Fruit fly (Drosophila melanogaster) whole organism, embryonic: ENCODE measurements around the gene CG31752.

Experiments used
- Atf3 ChIP-seq: fragments of 200-800 bp; sonication (Bioruptor generic); optimal IDR thresholded peaks from 3 replicates; lab custom pipeline; 2016; ENCODE audit warnings: missing biosample characterization, missing genetic modification characterization
- CG10147 ChIP-seq: fragments of 200-800 bp; sonication (Bioruptor generic); optimal IDR thresholded peaks from 2 replicates; lab custom pipeline; 2019; ENCODE audit warnings: missing biosample characterization, mild to moderate bottlenecking, missing genetic modification characterization, moderate library complexity
- CG10462 ChIP-seq: fragments of 200-800 bp; sonication (Bioruptor generic); optimal IDR thresholded peaks from 2 replicates; lab custom pipeline; 2016; ENCODE audit warnings: missing biosample characterization, missing genetic modification characterization
- CG10565 ChIP-seq: fragments of 200-800 bp; sonication (Bioruptor generic); optimal IDR thresholded peaks from 3 replicates; lab custom pipeline; 2016; ENCODE audit warnings: missing biosample characterization, mild to moderate bottlenecking, missing genetic modification characterization
- CG11504 ChIP-seq: fragments of 200-800 bp; sonication (Bioruptor generic); optimal IDR thresholded peaks from 3 replicates; lab custom pipeline; 2019; ENCODE audit warnings: missing biosample characterization, mild to moderate bottlenecking, missing genetic modification characterization, moderate library complexity
- CG12744 ChIP-seq: fragments of 200-800 bp; sonication (Bioruptor generic); optimal IDR thresholded peaks from 2 replicates; lab custom pipeline; 2016; ENCODE audit warnings: missing biosample characterization, missing genetic modification characterization
- CG13424 ChIP-seq: fragments of 200-800 bp; sonication (Bioruptor generic); optimal IDR thresholded peaks from 2 replicates; lab custom pipeline; 2019; ENCODE audit warnings: missing biosample characterization, mild to moderate bottlenecking, missing genetic modification characterization, moderate library complexity
- CG17912 ChIP-seq: fragments of 200-800 bp; sonication (Bioruptor generic); optimal IDR thresholded peaks from 2 replicates; lab custom pipeline; 2018; ENCODE audit warnings: missing biosample characterization, mild to moderate bottlenecking, missing genetic modification characterization
- CG2202 ChIP-seq: fragments of 200-800 bp; sonication (Bioruptor generic); optimal IDR thresholded peaks from 2 replicates; lab custom pipeline; 2018; ENCODE audit warnings: missing biosample characterization, mild to moderate bottlenecking, missing genetic modification characterization
- CG31441 ChIP-seq: fragments of 200-800 bp; sonication (Bioruptor generic); IDR thresholded peaks from 2 replicates; pipeline ENCODE4 v1.3.6; 2022; ENCODE audit warnings: missing biosample characterization, missing genetic modification characterization
- CG3847 ChIP-seq: fragments of 200-800 bp; sonication (Bioruptor generic); IDR thresholded peaks from 2 replicates; pipeline ENCODE4 v1.3.6; 2022; ENCODE audit warnings: missing biosample characterization, missing genetic modification characterization
- CG4404 ChIP-seq: fragments of 200-800 bp; sonication (Bioruptor generic); IDR thresholded peaks from 2 replicates; pipeline ENCODE4 v1.3.6; 2022; ENCODE audit warnings: missing biosample characterization, missing genetic modification characterization
- CG8290 ChIP-seq, 3 experiments: fragments of 200-800 bp; sonication (Bioruptor generic); optimal IDR thresholded peaks; 2 replicates each; lab custom pipeline; 2016 to 2019; ENCODE audit warnings: missing biosample characterization in 3 of 3, missing genetic modification characterization in 3 of 3, mild to moderate bottlenecking in 2 of 3, moderate library complexity in 1 of 3
- CG8478 ChIP-seq: fragments of >200 bp; optimal IDR thresholded peaks from 2 replicates; lab custom pipeline; 2018
- CG9876 ChIP-seq: fragments of 200-800 bp; sonication (Bioruptor generic); optimal IDR thresholded peaks from 2 replicates; lab custom pipeline; 2016; ENCODE audit warnings: missing biosample characterization, missing genetic modification characterization
- CTCF ChIP-seq: fragments of 200-800 bp; sonication (Bioruptor generic); optimal IDR thresholded peaks from 2 replicates; lab custom pipeline; 2017; ENCODE audit warnings: missing biosample characterization, mild to moderate bottlenecking, missing genetic modification characterization, moderate library complexity
- Dek ChIP-seq: fragments of 200-800 bp; sonication (Bioruptor generic); optimal IDR thresholded peaks from 3 replicates; lab custom pipeline; 2019; ENCODE audit warnings: missing biosample characterization, mild to moderate bottlenecking, missing genetic modification characterization, moderate library complexity
- ERR ChIP-seq: fragments of 200-800 bp; sonication (Bioruptor generic); optimal IDR thresholded peaks from 2 replicates; lab custom pipeline; 2016; ENCODE audit warnings: missing biosample characterization, missing genetic modification characterization
- Elba2 ChIP-seq: fragments of 200-800 bp; sonication (Bioruptor generic); optimal IDR thresholded peaks from 3 replicates; lab custom pipeline; 2016; ENCODE audit warnings: missing biosample characterization, missing genetic modification characterization
- Ets97D ChIP-seq: fragments of 200-800 bp; sonication (Bioruptor generic); optimal IDR thresholded peaks from 3 replicates; lab custom pipeline; 2016; ENCODE audit warnings: missing biosample characterization, missing genetic modification characterization
- HLH3B ChIP-seq: fragments of 200-800 bp; sonication (Bioruptor generic); IDR thresholded peaks from 2 replicates; pipeline ENCODE4 v1.3.6; 2022; ENCODE audit warnings: missing biosample characterization, missing genetic modification characterization
- Hey ChIP-seq: fragments of 200-800 bp; sonication (Bioruptor generic); optimal IDR thresholded peaks from 3 replicates; lab custom pipeline; 2018; ENCODE audit warnings: missing biosample characterization, mild to moderate bottlenecking, missing genetic modification characterization
- Mrtf ChIP-seq: fragments of 200-800 bp; sonication (Bioruptor generic); IDR thresholded peaks from 3 replicates; pipeline ENCODE4 v1.3.6; 2022; ENCODE audit warnings: missing biosample characterization, missing genetic modification characterization
- NC2α ChIP-seq: fragments of 200-800 bp; sonication (Bioruptor generic); optimal IDR thresholded peaks from 2 replicates; lab custom pipeline; 2016; ENCODE audit warnings: missing biosample characterization, missing genetic modification characterization
- NC2β ChIP-seq: fragments of 200-800 bp; sonication (Bioruptor generic); optimal IDR thresholded peaks from 2 replicates; lab custom pipeline; 2016; ENCODE audit warnings: missing biosample characterization, missing genetic modification characterization
- Oli ChIP-seq: fragments of 200-800 bp; sonication (Bioruptor generic); optimal IDR thresholded peaks from 2 replicates; lab custom pipeline; 2018; ENCODE audit warnings: missing biosample characterization, mild to moderate bottlenecking, missing genetic modification characterization, moderate library complexity
- Ptx1 ChIP-seq: fragments of 200-800 bp; sonication (Bioruptor generic); IDR thresholded peaks from 2 replicates; pipeline ENCODE4 v1.3.6; 2022; ENCODE audit warnings: missing biosample characterization, missing genetic modification characterization
- abd-A ChIP-seq: fragments of 200-800 bp; sonication (Bioruptor generic); optimal IDR thresholded peaks from 3 replicates; lab custom pipeline; 2019; ENCODE audit warnings: missing biosample characterization, mild to moderate bottlenecking, missing genetic modification characterization, moderate library complexity
- ac ChIP-seq: fragments of 200-800 bp; sonication (Bioruptor generic); optimal IDR thresholded peaks from 3 replicates; lab custom pipeline; 2017; ENCODE audit warnings: missing biosample characterization, mild to moderate bottlenecking, missing genetic modification characterization
- ap ChIP-seq: fragments of 200-800 bp; sonication (Bioruptor generic); IDR thresholded peaks from 2 replicates; pipeline ENCODE4 v1.3.6; 2022; ENCODE audit warnings: missing biosample characterization, missing genetic modification characterization
- caup ChIP-seq: fragments of 200-800 bp; sonication (Bioruptor generic); optimal IDR thresholded peaks from 3 replicates; lab custom pipeline; 2017; ENCODE audit warnings: missing biosample characterization, mild to moderate bottlenecking, missing genetic modification characterization, moderate library complexity; ENCODE audit not compliant: severe bottlenecking
- crol ChIP-seq: fragments of 200-800 bp; sonication (Bioruptor generic); IDR thresholded peaks from 2 replicates; pipeline ENCODE4 v1.3.6; 2022; ENCODE audit warnings: missing biosample characterization, missing genetic modification characterization
- dati ChIP-seq: fragments of 200-800 bp; sonication (Bioruptor generic); IDR thresholded peaks from 2 replicates; pipeline ENCODE4 v1.3.6; 2022; ENCODE audit warnings: missing biosample characterization, missing genetic modification characterization
- dmrt99B ChIP-seq: fragments of 200-800 bp; sonication (Bioruptor generic); optimal IDR thresholded peaks from 2 replicates; lab custom pipeline; 2018; ENCODE audit warnings: missing biosample characterization, mild to moderate bottlenecking, missing genetic modification characterization, moderate library complexity
- ems ChIP-seq: fragments of 200-800 bp; sonication (Bioruptor generic); optimal IDR thresholded peaks from 3 replicates; lab custom pipeline; 2016; ENCODE audit warnings: missing biosample characterization, missing genetic modification characterization
- fd64A ChIP-seq: fragments of 200-800 bp; sonication (Bioruptor generic); optimal IDR thresholded peaks from 3 replicates; lab custom pipeline; 2018; ENCODE audit warnings: missing biosample characterization, mild to moderate bottlenecking, missing genetic modification characterization
- fd96Cb ChIP-seq: fragments of 200-800 bp; sonication (Bioruptor generic); optimal IDR thresholded peaks from 2 replicates; lab custom pipeline; 2018; ENCODE audit warnings: missing biosample characterization, mild to moderate bottlenecking, missing genetic modification characterization, moderate library complexity
- fu2 ChIP-seq: fragments of 200-800 bp; sonication (Bioruptor generic); optimal IDR thresholded peaks from 2 replicates; lab custom pipeline; 2016; ENCODE audit warnings: missing biosample characterization, missing genetic modification characterization
- gem ChIP-seq: fragments of 200-800 bp; sonication (Bioruptor generic); optimal IDR thresholded peaks from 2 replicates; lab custom pipeline; 2019; ENCODE audit warnings: missing biosample characterization, mild to moderate bottlenecking, missing genetic modification characterization, moderate library complexity
- gfzf ChIP-seq: fragments of 200-800 bp; sonication (Bioruptor generic); optimal IDR thresholded peaks from 2 replicates; lab custom pipeline; 2016; ENCODE audit warnings: missing biosample characterization, mild to moderate bottlenecking, missing genetic modification characterization, moderate library complexity
- gsb-n ChIP-seq: fragments of 200-800 bp; sonication (Bioruptor generic); optimal IDR thresholded peaks from 3 replicates; lab custom pipeline; 2018; ENCODE audit warnings: missing biosample characterization, mild to moderate bottlenecking, missing genetic modification characterization
- h ChIP-seq: fragments of >200 bp; optimal IDR thresholded peaks from 2 replicates; lab custom pipeline; 2017
- hbn ChIP-seq: fragments of 200-800 bp; sonication (Bioruptor generic); IDR thresholded peaks from 2 replicates; pipeline ENCODE4 v1.3.6; 2022; ENCODE audit warnings: missing biosample characterization, missing genetic modification characterization; ENCODE audit not compliant: partially characterized antibody
- maf-S ChIP-seq: fragments of 200-800 bp; sonication (Bioruptor generic); optimal IDR thresholded peaks from 2 replicates; lab custom pipeline; 2016; ENCODE audit warnings: missing biosample characterization, missing genetic modification characterization
- row ChIP-seq: fragments of 200-800 bp; sonication (Bioruptor generic); IDR thresholded peaks from 3 replicates; pipeline ENCODE4 v1.3.6; 2022; ENCODE audit warnings: missing biosample characterization, missing genetic modification characterization
- slbo ChIP-seq: fragments of 200-800 bp; sonication (Bioruptor generic); IDR thresholded peaks from 2 replicates; pipeline ENCODE4 v1.3.6; 2022; ENCODE audit warnings: missing biosample characterization, missing genetic modification characterization
- sna ChIP-seq: fragments of 200-800 bp; sonication (Bioruptor generic); IDR thresholded peaks from 2 replicates; pipeline ENCODE4 v1.3.6; 2022; ENCODE audit warnings: missing biosample characterization, missing genetic modification characterization; ENCODE audit not compliant: partially characterized antibody
- tin ChIP-seq: fragments of 200-800 bp; sonication (Bioruptor generic); optimal IDR thresholded peaks from 3 replicates; lab custom pipeline; 2016; ENCODE audit warnings: missing biosample characterization, missing genetic modification characterization
- zfh2 ChIP-seq: fragments of 200-800 bp; sonication (Bioruptor generic); optimal IDR thresholded peaks from 2 replicates; lab custom pipeline; 2016; ENCODE audit warnings: missing biosample characterization, missing genetic modification characterization

The CG31752 gene

DNA sequence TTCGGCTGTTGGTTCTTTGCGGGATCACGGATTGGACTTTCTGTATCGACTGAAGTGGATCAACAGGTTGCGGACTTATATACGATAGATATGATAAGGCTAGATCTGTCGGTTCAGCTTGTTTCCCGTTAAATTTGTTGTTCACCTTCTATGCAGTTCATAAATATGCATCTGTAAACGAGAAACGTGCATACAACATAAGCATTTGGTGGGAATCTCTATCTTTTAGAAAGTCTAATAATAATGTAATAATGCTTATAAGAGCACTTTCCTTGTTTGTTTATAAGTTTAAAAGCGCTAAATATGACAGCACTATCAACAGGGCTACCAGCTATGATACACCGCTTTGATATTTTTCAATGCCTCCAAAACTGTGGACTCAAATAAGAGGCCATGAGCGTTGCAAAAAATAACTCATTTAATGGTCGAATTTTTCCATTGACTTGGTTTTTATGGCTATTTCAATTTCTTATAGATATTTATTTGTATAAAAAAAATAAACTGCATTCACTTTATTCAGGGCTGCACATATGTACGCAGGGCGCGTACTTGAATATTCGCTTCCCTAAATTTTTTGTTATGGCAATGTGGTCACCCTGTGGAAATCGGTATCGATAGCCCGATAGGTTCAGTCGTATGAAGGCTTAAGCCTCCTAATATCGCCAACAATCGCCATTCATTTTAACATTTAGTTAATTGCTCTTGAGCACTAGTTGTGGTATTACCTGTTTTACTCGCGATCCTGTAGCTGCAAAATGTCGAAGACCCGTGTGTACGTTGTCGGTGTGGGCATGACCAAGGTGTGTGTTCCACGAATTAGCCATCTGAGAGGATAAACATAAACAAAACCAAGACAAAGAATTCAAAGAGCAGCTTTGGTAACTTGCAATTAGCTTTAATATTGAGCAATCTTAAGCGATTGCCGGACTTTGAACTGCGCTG, 10.3 kb downstream of the CG31752 start, which contains the start of the genes CG17597 and ScpX (continued):
- TF ChIP-seq CG11504 (peak; percentile 75), ems (GFP tag; lab: Kevin White, UChicago) (peak; percentile 71), ap (0 out of 2 replicates have a peak, but pooled peaks have one; percentile 19), CG13424 (peak; percentile 67), CG10147 (peak; percentile 60), dmrt99B (tag; lab: Kevin White, UChicago) (peak; percentile 50), slbo (GFP tag; lab: Robert Waterston, UW) (peak; percentile 67), Ptx1 (GFP tag; lab: Robert Waterston, UW) (peak; percentile 71), CG8478 (lab: Kevin White, UChicago) (no peak), dati (GFP tag; lab: Robert Waterston, UW) (no peak), CG10462 (peak; percentile 23), CTCF (peak; percentile 11), Dek (tag; lab: Kevin White, UChicago) (peak; percentile 47), gem (tag; lab: Kevin White, UChicago) (peak; percentile 79), fu2 (peak; percentile 41), NC2α (peak; percentile 56), CG4404 (GFP tag; lab: Robert Waterston, UW) (peak; percentile 35; the same call in 1 of the 2 replicates), HLH3B (GFP tag; lab: Robert Waterston, UW) (peak; percentile 19; the same call in 1 of the 2 replicates), hbn (GFP tag; lab: Robert Waterston, UW) (peak; percentile 76), CG31441 (peak; percentile 60), CG17912 (GFP tag; lab: Kevin White, UChicago) (no peak), sna (GFP tag; lab: Robert Waterston, UW) (0 out of 2 replicates have a peak, but pooled peaks have one; percentile 77), gsb-n (peak; percentile 24), h (lab: Kevin White, UChicago) (no peak), Oli (peak; percentile 58), Hey (tag; lab: Kevin White, UChicago) (peak; percentile 40), NC2β (peak; percentile 21), fd96Cb (tag; lab: Kevin White, UChicago) (peak; percentile 40), CG3847 (GFP tag; lab: Robert Waterston, UW) (peak; percentile 55), zfh2 (GFP tag; lab: Kevin White, UChicago) (peak; percentile 71), Elba2 (GFP tag; lab: Kevin White, UChicago) (peak; percentile 14), Ets97D (GFP tag; lab: Kevin White, UChicago) (peak; percentile 77), row (GFP tag; lab: Robert Waterston, UW) (peak; percentile 94), abd-A (tag; lab: Kevin White, UChicago) (no peak), CG10565 (GFP tag; lab: Kevin White, UChicago) (no peak), CG9876 (GFP tag; lab: Kevin White, UChicago) (peak; percentile 19), ac (GFP tag; lab: Kevin White, UChicago) (no peak), CG2202 (tag; lab: Kevin White, UChicago) (peak; percentile 31), CG12744 (no peak), crol (GFP tag; lab: Robert Waterston, UW) (no peak), Atf3 (GFP tag; lab: Kevin White, UChicago) (peak; percentile 55), maf-S (GFP tag; lab: Kevin White, UChicago) (peak; percentile 60), fd64A (GFP tag; lab: Kevin White, UChicago) (no peak), tin (GFP tag; lab: Kevin White, UChicago) (peak; percentile 62), caup (GFP tag; lab: Kevin White, UChicago) (peak; percentile 34), CG8290 (GFP tag; optimal IDR thresholded peaks at IDR 0.05; lab: Kevin White, UChicago) (peak; percentile 53), CG8290 (tag; optimal IDR thresholded peaks at IDR 0.05; lab: Kevin White, UChicago) (peak; percentile 1 to 58), Mrtf (GFP tag; lab: Robert Waterston, UW) (0 out of 3 replicates have a peak, but pooled peaks have one; percentile 16), gfzf (GFP tag; lab: Kevin White, UChicago) (peak; percentile 13), ERR (GFP tag; lab: Kevin White, UChicago) (no peak)
